Worm (Caenorhabditis elegans) whole organism, L1 larva: ENCODE data around the gene rips-1.

Experiments used
- aha-1 ChIP-seq: fragments of 150-350 bp; optimal IDR thresholded peaks from 2 replicates; lab custom pipeline; 2014; ENCODE audit warnings: missing biosample characterization, missing genetic modification characterization
- ceh-8 ChIP-seq: fragments of 200-800 bp; sonication (Bioruptor generic); optimal IDR thresholded peaks from 2 replicates; lab custom pipeline; 2018; ENCODE audit warnings: mild to moderate bottlenecking, missing genetic modification characterization, moderate library complexity, missing compliant biosample characterization
- efl-1 ChIP-seq, 4 experiments: fragments of 150-350 bp; optimal IDR thresholded peaks in 3 of 4; peaks in 1 of 4; 1 replicate in 1 of 4; 2 replicates in 3 of 4; lab custom pipeline; 2014; ENCODE audit warnings: missing biosample characterization in 2 of 4, missing genetic modification characterization in 2 of 4, missing genetic modification reagents in 2 of 4
- elt-2 ChIP-seq: sonication (generic microtip); optimal IDR thresholded peaks from 2 replicates; lab custom pipeline; 2016; ENCODE audit warnings: missing genetic modification characterization, mild to moderate bottlenecking, inconsistent platforms, missing compliant biosample characterization, missing genetic modification reagents
- fkh-10 ChIP-seq: sonication (generic microtip); optimal IDR thresholded peaks from 2 replicates; lab custom pipeline; 2017; ENCODE audit warnings: missing biosample characterization, missing genetic modification reagents, missing genetic modification characterization
- mdl-1 ChIP-seq, 2 experiments: fragments of 150-350 bp; optimal IDR thresholded peaks; 2 replicates each; lab custom pipeline; 2014 to 2017; ENCODE audit warnings: missing biosample characterization in 2 of 2, missing genetic modification characterization in 2 of 2, inconsistent platforms in 1 of 2
- mef-2 ChIP-seq: fragments of 150-350 bp; optimal IDR thresholded peaks from 2 replicates; lab custom pipeline; 2014; ENCODE audit warnings: missing biosample characterization, missing genetic modification characterization
- nhr-28 ChIP-seq: fragments of 150-350 bp; optimal IDR thresholded peaks from 2 replicates; lab custom pipeline; 2014; ENCODE audit warnings: missing biosample characterization, missing genetic modification characterization
- pqm-1 ChIP-seq: sonication (generic microtip); optimal IDR thresholded peaks from 3 replicates; lab custom pipeline; 2017; ENCODE audit warnings: missing biosample characterization, missing genetic modification characterization
- skn-1 ChIP-seq: fragments of 150-350 bp; optimal IDR thresholded peaks from 2 replicates; lab custom pipeline; 2014; ENCODE audit warnings: missing biosample characterization, missing genetic modification characterization
- snpc-4 ChIP-seq: fragments of 150-350 bp; optimal IDR thresholded peaks from 2 replicates; lab custom pipeline; 2014; ENCODE audit warnings: missing biosample characterization, missing genetic modification characterization
- sptf-1 ChIP-seq: fragments of 150-350 bp; optimal IDR thresholded peaks from 2 replicates; lab custom pipeline; 2014; ENCODE audit warnings: missing biosample characterization, missing genetic modification characterization
- unc-86 ChIP-seq: sonication (generic microtip); optimal IDR thresholded peaks from 2 replicates; lab custom pipeline; 2016; ENCODE audit warnings: missing genetic modification characterization, missing compliant biosample characterization
- ztf-11 ChIP-seq, 2 experiments: sonication (generic microtip); optimal IDR thresholded peaks; 2 replicates each; lab custom pipeline; 2016 to 2017; ENCODE audit warnings: missing genetic modification characterization in 2 of 2, missing biosample characterization in 1 of 2, missing compliant biosample characterization in 1 of 2

- TF ChIP-seq fkh-10, result no peak
- TF ChIP-seq unc-86 (tag; lab: Kevin White, UChicago), result no peak
- no peak for TF ChIP-seq aha-1 (tag; lab: Kevin White, UChicago)
- no peak for TF ChIP-seq mdl-1 (tag; optimal IDR thresholded peaks at IDR 0.05; lab: Kevin White, UChicago)
- TF ChIP-seq ztf-11 (tag; optimal IDR thresholded peaks at IDR 0.05; lab: Kevin White, UChicago), result no peak
- no peak for TF ChIP-seq nhr-28 (tag; lab: Kevin White, UChicago)
- TF ChIP-seq elt-2 (tag; lab: Kevin White, UChicago), result no peak
- TF ChIP-seq snpc-4 (tag; lab: Kevin White, UChicago), result no peak
- no peak for TF ChIP-seq mef-2 (tag; lab: Kevin White, UChicago)
- no peak for TF ChIP-seq efl-1 (optimal IDR thresholded peaks at IDR 0.05; lab: Kevin White, UChicago)
- TF ChIP-seq efl-1 (GFP tag; optimal IDR thresholded peaks at IDR 0.05 in 1 of 2; lab: Kevin White, UChicago), result no peak
- TF ChIP-seq sptf-1 (tag; lab: Kevin White, UChicago), result no peak
- TF ChIP-seq ceh-8, result no peak
- no peak for TF ChIP-seq pqm-1
- TF ChIP-seq skn-1, result no peak
Measured at ce11 chrV:3805961-3806360, 34.1 kb downstream of the rips-1 start, which contains the start of gene srw-7.
